Worm (Caenorhabditis elegans): ENCODE results near the gene M163.10.

The M163.10 gene

DNA sequence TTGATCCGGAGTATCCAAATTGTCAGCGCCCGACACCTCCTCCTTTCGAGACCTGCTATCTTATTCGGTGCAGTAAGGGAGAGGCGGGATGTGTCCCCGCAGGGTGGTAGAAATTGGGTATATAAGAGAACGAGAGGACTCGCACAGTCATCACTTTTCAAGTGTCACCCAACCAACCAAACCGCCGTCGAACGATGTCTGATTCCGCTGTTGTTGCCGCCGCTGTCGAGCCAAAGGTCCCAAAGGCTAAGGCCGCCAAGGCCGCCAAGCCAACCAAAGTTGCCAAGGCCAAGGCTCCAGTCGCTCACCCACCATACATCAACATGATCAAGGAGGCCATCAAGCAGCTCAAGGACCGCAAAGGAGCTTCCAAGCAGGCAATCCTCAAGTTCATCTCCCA, 19.2 kb downstream of the M163.10 start, which contains the start of gene his-24 (continued):
- no peak for TF ChIP-seq snpc-4 (GFP tag; optimal IDR thresholded peaks at IDR 0.05)
- TF ChIP-seq snpc-4 (tag; optimal IDR thresholded peaks at IDR 0.05): peak in 2 of 4 experiments; percentile 5 to 58
- no peak; the same call in 1 of the 2 replicates for TF ChIP-seq ekl-4 (GFP tag; IDR thresholded peaks at IDR 0.05)
- no peak for TF ChIP-seq xnd-1 (tag; optimal IDR thresholded peaks at IDR 0.05)
- no peak for TF ChIP-seq lin-54 (GFP tag; optimal IDR thresholded peaks at IDR 0.05)
- peak; percentile 44; the same call in 1 of the 2 replicates for TF ChIP-seq mcd-1 (GFP tag; IDR thresholded peaks at IDR 0.05)
- no peak for TF ChIP-seq fkh-3 (tag; optimal IDR thresholded peaks at IDR 0.05)
- TF ChIP-seq rpc-1 (optimal IDR thresholded peaks at IDR 0.05): no peak
- no peak for TF ChIP-seq rpc-1 (tag; optimal IDR thresholded peaks at IDR 0.05)
- peak; percentile 55; the same call in 1 of the 2 replicates for TF ChIP-seq nfyb-1 (GFP tag; IDR thresholded peaks at IDR 0.05)
- TF ChIP-seq Y53F4B.3 (GFP tag; IDR thresholded peaks at IDR 0.05): no peak
- no peak for TF ChIP-seq aptf-3 (GFP tag; IDR thresholded peaks at IDR 0.05)
- no peak for TF ChIP-seq ceh-91 (GFP tag; IDR thresholded peaks at IDR 0.05)
- TF ChIP-seq let-526 (GFP tag; IDR thresholded peaks at IDR 0.05): 0 out of 2 replicates have a peak, but pooled peaks have one; percentile 11
- TF ChIP-seq ceh-100 (GFP tag; IDR thresholded peaks at IDR 0.05): no peak
- TF ChIP-seq efl-1 (GFP tag; optimal IDR thresholded peaks at IDR 0.05): no peak
- TF ChIP-seq him-1 (tag; optimal IDR thresholded peaks at IDR 0.05): no peak
- no peak for TF ChIP-seq rcor-1 (GFP tag; IDR thresholded peaks at IDR 0.05)
- no peak for TF ChIP-seq hlh-12 (tag; optimal IDR thresholded peaks at IDR 0.05)
- TF ChIP-seq F57C9.4 (tag; optimal IDR thresholded peaks at IDR 0.05): no peak
- TF ChIP-seq ztf-6 (GFP tag; IDR thresholded peaks at IDR 0.05): 0 out of 2 replicates have a peak, but pooled peaks have one; percentile 43
- no peak for TF ChIP-seq sdz-38 (tag; optimal IDR thresholded peaks at IDR 0.05)
- no peak for TF ChIP-seq F22D6.2 (tag; optimal IDR thresholded peaks at IDR 0.05)
- no peak for TF ChIP-seq lsy-27 (tag; optimal IDR thresholded peaks at IDR 0.05; ENCODE audit: borderline replicate concordance, insufficient read depth)
- peak; percentile 13 for TF ChIP-seq atf-7 (tag; optimal IDR thresholded peaks at IDR 0.05)
- no peak for TF ChIP-seq ceh-40 (GFP tag; IDR thresholded peaks at IDR 0.05)
- TF ChIP-seq lin-26 (GFP tag; IDR thresholded peaks at IDR 0.05): 0 out of 2 replicates have a peak, but pooled peaks have one; percentile 8
- peak; percentile 62 for TF ChIP-seq K11D2.4 (GFP tag; IDR thresholded peaks at IDR 0.05)
- peak; percentile 3 for TF ChIP-seq repo-1 (tag; optimal IDR thresholded peaks at IDR 0.05)
- TF ChIP-seq bed-1 (GFP tag; IDR thresholded peaks at IDR 0.05): no peak
- no peak for TF ChIP-seq F37B4.10 (GFP tag; IDR thresholded peaks at IDR 0.05)
- no peak for TF ChIP-seq pha-4 (tag; optimal IDR thresholded peaks at IDR 0.05)
- TF ChIP-seq ztf-22 (GFP tag; optimal IDR thresholded peaks at IDR 0.05): no peak
- no peak for TF ChIP-seq nhr-179 (tag; optimal IDR thresholded peaks at IDR 0.05)
- TF ChIP-seq mel-28 (tag; optimal IDR thresholded peaks at IDR 0.05; ENCODE audit: borderline replicate concordance): no peak
- no peak for TF ChIP-seq madf-10 (tag; optimal IDR thresholded peaks at IDR 0.05)
- TF ChIP-seq hrde-1 (tag; optimal IDR thresholded peaks at IDR 0.05; ENCODE audit: borderline replicate concordance): no peak
- TF ChIP-seq F52B5.7 (tag; optimal IDR thresholded peaks at IDR 0.05): no peak
- TF ChIP-seq bed-2 (GFP tag; IDR thresholded peaks at IDR 0.05): no peak
- TF ChIP-seq rec-8 (tag; optimal IDR thresholded peaks at IDR 0.05): no peak
- no peak for TF ChIP-seq madf-3 (GFP tag; IDR thresholded peaks at IDR 0.05)
- TF ChIP-seq gei-17 (GFP tag; optimal IDR thresholded peaks at IDR 0.05): no peak
- TF ChIP-seq B0035.1 (tag; optimal IDR thresholded peaks at IDR 0.05): no peak
- no peak for TF ChIP-seq sea-2 (GFP tag; IDR thresholded peaks at IDR 0.05)
- peak; percentile 77 for TF ChIP-seq ceh-27 (GFP tag; optimal IDR thresholded peaks at IDR 0.05)
- no peak for TF ChIP-seq ztf-26 (tag; optimal IDR thresholded peaks at IDR 0.05)
- no peak for TF ChIP-seq nhr-27 (tag; optimal IDR thresholded peaks at IDR 0.05)
- TF ChIP-seq chd-7 (tag; optimal IDR thresholded peaks at IDR 0.05): peak; percentile 16
- no peak for TF ChIP-seq B0336.3 (GFP tag; IDR thresholded peaks at IDR 0.05)
- TF ChIP-seq lag-1 (GFP tag; IDR thresholded peaks at IDR 0.05): no peak

Measured in whole organism, young adult.